Fruit fly (Drosophila melanogaster) whole organism, pupa: Measurements from ENCODE around the gene Pk34A.

Experiments
- CG10348 ChIP-seq: fragments of 200-800 bp; sonication (Bioruptor generic); IDR thresholded peaks from 2 replicates; pipeline ENCODE4 v1.3.6; 2022; ENCODE audit warnings: missing biosample characterization, missing genetic modification characterization
- CG12605 ChIP-seq: fragments of 200-800 bp; sonication (Bioruptor generic); IDR thresholded peaks from 2 replicates; pipeline ENCODE4 v1.3.6; 2022; ENCODE audit warnings: missing biosample characterization, missing genetic modification characterization
- CG13204 ChIP-seq: fragments of 200-800 bp; sonication (Bioruptor generic); optimal IDR thresholded peaks from 2 replicates; lab custom pipeline; 2018; ENCODE audit warnings: missing biosample characterization, mild to moderate bottlenecking, missing genetic modification characterization, moderate library complexity
- CG14655 ChIP-seq: fragments of 200-800 bp; sonication (Bioruptor generic); optimal IDR thresholded peaks from 3 replicates; lab custom pipeline; 2017; ENCODE audit warnings: mild to moderate bottlenecking, missing biosample characterization, missing genetic modification reagents, missing genetic modification characterization
- CG15710 ChIP-seq: fragments of 200-800 bp; sonication (Bioruptor generic); optimal IDR thresholded peaks from 2 replicates; lab custom pipeline; 2018; ENCODE audit warnings: missing biosample characterization, mild to moderate bottlenecking, missing genetic modification characterization, moderate library complexity
- CG17806 ChIP-seq: fragments of 200-800 bp; sonication (Bioruptor generic); optimal IDR thresholded peaks from 2 replicates; lab custom pipeline; 2018; ENCODE audit warnings: missing biosample characterization, mild to moderate bottlenecking, missing genetic modification characterization, moderate library complexity
- CG32121 ChIP-seq: fragments of 200-800 bp; sonication (Bioruptor generic); IDR thresholded peaks from 2 replicates; pipeline ENCODE4 v1.3.6; 2022; ENCODE audit warnings: missing biosample characterization, missing genetic modification characterization
- CG34367 ChIP-seq: fragments of 200-800 bp; sonication (Bioruptor generic); optimal IDR thresholded peaks from 2 replicates; lab custom pipeline; 2018; ENCODE audit warnings: missing biosample characterization, mild to moderate bottlenecking, missing genetic modification characterization
- CG4496 ChIP-seq: fragments of 200-800 bp; sonication (Bioruptor generic); IDR thresholded peaks from 3 replicates; pipeline ENCODE4 v1.3.6; 2022; ENCODE audit warnings: missing biosample characterization, missing genetic modification characterization
- CG8159 ChIP-seq: fragments of 200-800 bp; sonication (Bioruptor generic); optimal IDR thresholded peaks from 3 replicates; lab custom pipeline; 2018; ENCODE audit warnings: missing biosample characterization, mild to moderate bottlenecking, missing genetic modification characterization, moderate library complexity
- CG8301 ChIP-seq: fragments of 200-800 bp; sonication (Bioruptor generic); optimal IDR thresholded peaks from 2 replicates; lab custom pipeline; 2018; ENCODE audit warnings: missing biosample characterization, mild to moderate bottlenecking, missing genetic modification characterization
- CG9948 ChIP-seq: fragments of 200-800 bp; sonication (Bioruptor generic); optimal IDR thresholded peaks from 2 replicates; lab custom pipeline; 2018; ENCODE audit warnings: missing biosample characterization, mild to moderate bottlenecking, missing genetic modification characterization, moderate library complexity
- D1 ChIP-seq: fragments of 200-800 bp; sonication (Bioruptor generic); optimal IDR thresholded peaks from 2 replicates; lab custom pipeline; 2018; ENCODE audit warnings: missing biosample characterization, mild to moderate bottlenecking, missing genetic modification characterization, moderate library complexity
- EcR ChIP-seq: fragments of 200-800 bp; sonication (Bioruptor generic); optimal IDR thresholded peaks from 3 replicates; lab custom pipeline; 2019; ENCODE audit warnings: missing biosample characterization, missing genetic modification characterization, mild to moderate bottlenecking, moderate library complexity, missing genetic modification reagents
- Ets98B ChIP-seq: fragments of 200-800 bp; sonication (Bioruptor generic); IDR thresholded peaks from 2 replicates; pipeline ENCODE4 v1.3.6; 2022; ENCODE audit warnings: missing biosample characterization, missing genetic modification characterization
- Pif1A ChIP-seq: fragments of 200-800 bp; sonication (Bioruptor generic); optimal IDR thresholded peaks from 3 replicates; lab custom pipeline; 2016; ENCODE audit warnings: missing biosample characterization, missing genetic modification characterization
- Pif1B ChIP-seq: fragments of 200-800 bp; sonication (Bioruptor generic); optimal IDR thresholded peaks from 3 replicates; lab custom pipeline; 2016; ENCODE audit warnings: missing biosample characterization, missing genetic modification characterization
- Snoo ChIP-seq: fragments of 200-800 bp; sonication (Bioruptor generic); optimal IDR thresholded peaks from 3 replicates; lab custom pipeline; 2017; ENCODE audit warnings: missing biosample characterization, mild to moderate bottlenecking, missing genetic modification characterization, inconsistent platforms
- fd96Ca ChIP-seq: fragments of 200-800 bp; sonication (Bioruptor generic); IDR thresholded peaks from 3 replicates; pipeline ENCODE4 v1.3.6; 2022; ENCODE audit warnings: missing biosample characterization, missing genetic modification characterization
- gl ChIP-seq: fragments of 200-800 bp; sonication (Bioruptor generic); optimal IDR thresholded peaks from 2 replicates; lab custom pipeline; 2018; ENCODE audit warnings: missing biosample characterization, mild to moderate bottlenecking, missing genetic modification characterization
- rn ChIP-seq: fragments of 200-800 bp; sonication (Bioruptor generic); IDR thresholded peaks from 2 replicates; pipeline ENCODE4 v1.3.6; 2022; ENCODE audit warnings: missing biosample characterization, missing genetic modification characterization

Pk34A gene

DNA sequence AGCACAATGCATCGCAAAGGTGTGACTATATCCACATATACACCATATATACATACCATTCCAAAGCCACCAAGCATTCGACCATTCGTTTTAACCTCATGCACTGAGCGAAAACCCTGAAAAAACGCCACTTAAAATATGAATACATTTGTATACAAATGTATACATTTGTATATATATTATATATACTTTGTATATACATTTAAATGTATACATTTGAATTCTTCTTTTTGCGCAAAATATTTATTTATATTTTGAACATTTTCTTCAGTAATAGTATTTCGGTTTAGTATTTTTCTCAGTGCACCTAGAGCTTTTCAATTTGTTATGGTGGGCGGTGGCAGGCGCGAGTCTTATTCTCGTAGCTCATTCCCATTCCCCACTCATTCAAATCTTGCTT, 2.3 kb upstream of the Pk34A start:
- TF ChIP-seq Pif1A (GFP tag; lab: Kevin White, UChicago) (peak; percentile 53), CG17806 (peak; percentile 18), CG8159 (tag; lab: Kevin White, UChicago) (peak; percentile 17), D1 (tag; lab: Kevin White, UChicago) (no peak), CG14655 (GFP tag; lab: Kevin White, UChicago) (peak; percentile 7), Ets98B (GFP tag; lab: Robert Waterston, UW) (no peak), CG9948 (tag; lab: Kevin White, UChicago) (peak; percentile 50)

DNA sequence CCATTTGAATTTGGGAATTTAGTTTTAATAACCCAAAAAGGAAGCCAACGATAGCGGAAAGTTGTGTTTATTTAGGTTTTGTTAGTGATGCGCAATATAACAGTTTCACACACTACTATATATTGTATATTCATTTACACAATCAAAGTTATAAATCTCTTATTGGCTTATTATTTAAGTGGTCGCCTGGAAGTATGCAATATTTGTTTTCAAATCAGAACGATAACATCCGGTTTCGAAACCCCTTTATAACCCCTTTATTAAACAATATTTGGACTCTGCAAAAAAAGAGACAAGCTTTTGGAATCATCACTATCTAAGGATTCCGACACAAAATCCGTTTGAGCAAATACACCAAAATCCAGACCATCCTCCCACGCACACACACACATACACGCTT, 707 bp upstream of the Pk34A start:
- TF ChIP-seq CG13204: no peak
- TF ChIP-seq CG12605 (GFP tag; lab: Robert Waterston, UW): no peak
- no peak for TF ChIP-seq CG9948 (tag; lab: Kevin White, UChicago)
- TF ChIP-seq CG10348 (GFP tag; lab: Robert Waterston, UW): no peak
- TF ChIP-seq CG8159 (tag; lab: Kevin White, UChicago): no peak
- TF ChIP-seq CG8301: no peak
- no peak for TF ChIP-seq gl
- peak; percentile 25; the same call in 2 of the 3 replicates for TF ChIP-seq CG4496 (GFP tag; lab: Robert Waterston, UW)
- no peak for TF ChIP-seq CG34367 (tag; lab: Kevin White, UChicago)
- TF ChIP-seq Pif1A (GFP tag; lab: Kevin White, UChicago): peak; percentile 29
- no peak for TF ChIP-seq CG15710 (tag; lab: Kevin White, UChicago)
- TF ChIP-seq Ets98B (GFP tag; lab: Robert Waterston, UW): no peak
- no peak for TF ChIP-seq EcR (GFP tag; lab: Kevin White, UChicago)
- peak; percentile 6 for TF ChIP-seq Snoo

DNA sequence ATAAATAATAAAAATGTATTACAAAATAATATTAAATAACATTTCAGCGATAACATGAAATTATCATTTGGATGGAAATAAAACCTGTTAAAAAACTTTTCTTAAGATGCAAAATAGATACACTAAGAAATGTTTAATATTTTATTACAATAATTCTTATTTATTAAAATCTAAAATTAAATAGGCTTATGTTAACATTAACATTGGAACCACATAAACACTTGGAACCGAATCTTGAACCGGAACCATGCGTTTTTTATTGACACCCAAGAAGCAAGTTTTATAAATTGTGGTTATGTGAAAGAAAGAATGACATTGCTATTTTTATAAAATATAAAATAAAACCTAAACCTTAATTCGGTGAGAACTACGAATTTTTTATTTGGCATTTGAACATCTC, 1.6 kb downstream of the Pk34A start, which contains the start of gene kmg:
Gene kmg (plus strand): TSS at position 301 of the 400 bp plus-strand sequence.
- TF ChIP-seq D1 (tag; lab: Kevin White, UChicago): no peak
- TF ChIP-seq CG4496 (GFP tag; lab: Robert Waterston, UW): no peak
- TF ChIP-seq CG9948 (tag; lab: Kevin White, UChicago): no peak
- TF ChIP-seq CG10348 (GFP tag; lab: Robert Waterston, UW): no peak
- no peak for TF ChIP-seq CG14655 (GFP tag; lab: Kevin White, UChicago)
- no peak for TF ChIP-seq Snoo
- TF ChIP-seq gl: no peak
- no peak for TF ChIP-seq Pif1A (GFP tag; lab: Kevin White, UChicago)
- no peak for TF ChIP-seq Pif1B (GFP tag; lab: Kevin White, UChicago)
- TF ChIP-seq CG34367 (tag; lab: Kevin White, UChicago): no peak
- TF ChIP-seq CG12605 (GFP tag; lab: Robert Waterston, UW): no peak

DNA sequence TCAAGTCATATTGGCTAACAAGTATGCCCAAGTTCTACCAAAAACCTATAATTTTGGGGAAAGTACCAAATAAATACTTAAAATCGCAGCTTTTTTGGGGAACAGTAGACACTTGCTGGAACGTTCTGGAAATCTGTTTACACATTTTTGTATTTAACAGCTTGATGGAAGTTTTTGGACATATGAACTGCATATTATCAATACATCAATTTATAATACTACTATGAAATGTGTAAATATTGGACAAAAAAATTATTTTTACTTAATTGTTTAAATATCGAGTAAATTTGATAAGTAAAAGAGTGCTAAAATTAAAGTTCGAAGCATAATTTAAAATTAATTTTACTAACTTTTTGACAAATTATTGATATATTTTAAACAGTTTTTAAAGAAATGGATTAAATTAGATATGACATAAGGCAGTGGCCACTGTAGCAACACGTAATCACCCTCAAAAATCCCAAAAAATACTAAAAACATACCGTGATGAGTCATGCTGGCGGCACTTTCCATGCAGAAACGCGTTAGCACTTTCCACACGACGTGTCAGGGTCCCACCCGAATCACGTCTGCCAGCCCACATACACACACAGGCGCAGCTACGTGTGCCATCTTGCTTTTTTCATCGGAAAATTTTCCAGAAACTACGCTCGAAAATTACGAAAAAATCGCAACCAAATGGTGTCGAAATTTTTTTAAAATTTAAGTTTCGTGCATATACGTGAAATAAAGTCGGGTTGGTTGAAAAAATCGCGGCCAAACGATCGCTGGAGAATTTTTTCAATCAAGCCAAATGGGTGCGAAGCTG, 6.6 kb downstream of the Pk34A start, which contains the start of gene Sirt1:
Gene Sirt1 (plus strand): TSS at position 571 of the 808 bp plus-strand sequence.
- TF ChIP-seq CG17806 (peak; percentile 78), CG8159 (tag; lab: Kevin White, UChicago) (peak; percentile 91), Pif1A (GFP tag; lab: Kevin White, UChicago) (peak; percentile 44), Snoo (peak; percentile 82), CG9948 (tag; lab: Kevin White, UChicago) (peak; percentile 88), CG8301 (peak; percentile 81), Ets98B (GFP tag; lab: Robert Waterston, UW) (peak; percentile 37; the same call in 1 of the 2 replicates), CG13204 (peak; percentile 23), CG12605 (GFP tag; lab: Robert Waterston, UW) (no peak), fd96Ca (0 out of 3 replicates have a peak, but pooled peaks have one; percentile 45), CG34367 (tag; lab: Kevin White, UChicago) (peak; percentile 80), EcR (GFP tag; lab: Kevin White, UChicago) (peak; percentile 29), CG14655 (GFP tag; lab: Kevin White, UChicago) (no peak), CG4496 (GFP tag; lab: Robert Waterston, UW) (peak; percentile 63), CG15710 (tag; lab: Kevin White, UChicago) (peak; percentile 87), rn (0 out of 2 replicates have a peak, but pooled peaks have one; percentile 32), CG32121 (GFP tag; lab: Robert Waterston, UW) (0 out of 2 replicates have a peak, but pooled peaks have one; percentile 13), D1 (tag; lab: Kevin White, UChicago) (no peak), CG10348 (GFP tag; lab: Robert Waterston, UW) (no peak), gl (peak; percentile 29), Pif1B (GFP tag; lab: Kevin White, UChicago) (no peak)

- TF ChIP-seq CG34367 (tag; lab: Kevin White, UChicago) (no peak), Pif1B (GFP tag; lab: Kevin White, UChicago) (no peak), CG12605 (GFP tag; lab: Robert Waterston, UW) (peak; percentile 17; the same call in 1 of the 2 replicates), EcR (GFP tag; lab: Kevin White, UChicago) (no peak), Pif1A (GFP tag; lab: Kevin White, UChicago) (no peak)
Observed at dm6 chr2L:13165802-13166347, 7.3 kb downstream of the Pk34A start, which contains the start of gene DnaJ-H. Gene DnaJ-H, minus strand, starts transcription at chr2L:13166072.
